Fruit fly (Drosophila melanogaster): ENCODE measurements around the gene CG7326.

Gene CG7326

DNA sequence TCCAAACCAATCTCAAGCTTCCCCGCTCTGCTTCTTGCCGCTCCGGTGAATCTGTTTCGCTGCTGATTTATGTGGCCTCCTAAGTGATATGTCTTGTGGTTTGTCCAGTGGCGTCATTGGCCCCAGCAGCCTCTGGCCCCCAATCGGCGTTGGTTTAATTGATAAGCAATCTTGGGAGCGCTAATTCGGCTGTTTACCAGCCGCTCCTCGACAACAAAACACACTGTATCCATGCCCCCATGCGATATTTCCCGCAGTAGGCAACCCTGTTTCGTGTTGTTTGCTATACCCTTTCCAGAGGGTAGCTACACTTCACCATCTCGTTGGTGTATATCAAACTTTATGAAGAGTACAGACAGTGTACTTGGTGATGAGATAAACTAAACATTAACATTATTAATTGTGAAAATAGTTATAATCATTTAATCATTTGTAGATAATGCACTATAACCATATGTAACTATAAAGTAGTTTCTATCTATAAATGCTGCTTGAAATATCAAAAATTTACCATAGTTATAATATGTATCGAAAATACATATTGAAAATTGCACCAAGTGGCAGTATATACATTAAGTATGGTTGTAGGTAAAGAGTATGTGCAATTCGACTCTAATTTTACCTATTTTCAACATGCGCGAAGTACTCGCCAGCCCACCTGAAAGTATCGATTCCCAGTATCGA, 15.1 kb downstream of the CG7326 start, which contains the start of gene shop (continued):
- TF ChIP-seq lmd (GFP tag; IDR thresholded peaks at IDR 0.05) (peak; percentile 84), CG32532 (GFP tag; IDR thresholded peaks at IDR 0.05) (peak; percentile 63; the same call in 1 of the 2 replicates), nerfin-2 (GFP tag; IDR thresholded peaks at IDR 0.05; ENCODE audit: partially characterized antibody) (no peak), ci (GFP tag; IDR thresholded peaks at IDR 0.05) (peak; percentile 74), CG30403 (GFP tag; optimal IDR thresholded peaks at IDR 0.05) (peak; percentile 95), eve (GFP tag; optimal IDR thresholded peaks at IDR 0.05) (no peak), Asciz (GFP tag; optimal IDR thresholded peaks at IDR 0.05) (peak; percentile 81), gsb (GFP tag; IDR thresholded peaks at IDR 0.05) (peak; percentile 59; the same call in 1 of the 2 replicates), Xbp1 (GFP tag; optimal IDR thresholded peaks at IDR 0.05) (peak; percentile 92), lilli (GFP tag; optimal IDR thresholded peaks at IDR 0.05) (peak; percentile 84), psq (GFP tag; optimal IDR thresholded peaks at IDR 0.05) (peak; percentile 31), CG10209 (GFP tag; optimal IDR thresholded peaks at IDR 0.05) (peak; percentile 83), CG2129 (GFP tag; IDR thresholded peaks at IDR 0.05; ENCODE audit: partially characterized antibody) (no peak), CG7357 (GFP tag; IDR thresholded peaks at IDR 0.05) (peak; percentile 68; the same call in 2 of the 3 replicates), CG10543 (GFP tag; optimal IDR thresholded peaks at IDR 0.05) (peak; percentile 89), CG1647 (GFP tag; optimal IDR thresholded peaks at IDR 0.05) (peak; percentile 64), Aef1 (GFP tag; IDR thresholded peaks at IDR 0.05) (peak; percentile 71), CG8089 (GFP tag; optimal IDR thresholded peaks at IDR 0.05) (peak; percentile 46)

- TF ChIP-seq CG1647 (GFP tag; optimal IDR thresholded peaks at IDR 0.05) (peak; percentile 2), maf-S (GFP tag; optimal IDR thresholded peaks at IDR 0.05) (peak; percentile 62), CG8388 (GFP tag; optimal IDR thresholded peaks at IDR 0.05) (no peak), Ets65A (GFP tag) (peak; percentile 93), btn (GFP tag; optimal IDR thresholded peaks at IDR 0.05) (peak; percentile 23), jing (GFP tag; optimal IDR thresholded peaks at IDR 0.05) (no peak), CG9609 (GFP tag; optimal IDR thresholded peaks at IDR 0.05) (peak; percentile 67), so (GFP tag; IDR thresholded peaks at IDR 0.05) (no peak), Ets97D (GFP tag; optimal IDR thresholded peaks at IDR 0.05) (peak; percentile 81), sim (GFP tag; IDR thresholded peaks at IDR 0.05) (no peak), ara (GFP tag; IDR thresholded peaks at IDR 0.05) (0 out of 2 replicates have a peak, but pooled peaks have one; percentile 31), Bdp1 (GFP tag; optimal IDR thresholded peaks at IDR 0.05) (peak; percentile 39), br (optimal IDR thresholded peaks at IDR 0.05) (no peak), CG13424 (tag; optimal IDR thresholded peaks at IDR 0.05) (peak; percentile 46), gsb-n (tag; optimal IDR thresholded peaks at IDR 0.05) (peak; percentile 33), sug (tag; optimal IDR thresholded peaks at IDR 0.05) (peak; percentile 71), Rx (GFP tag; IDR thresholded peaks at IDR 0.05) (peak; percentile 52; the same call in 1 of the 2 replicates), CG1792 (GFP tag; optimal IDR thresholded peaks at IDR 0.05) (peak; percentile 63), CG6791 (GFP tag; IDR thresholded peaks at IDR 0.05; ENCODE audit: partially characterized antibody) (peak; percentile 94), nom (GFP tag; optimal IDR thresholded peaks at IDR 0.05) (no peak), tx (GFP tag; optimal IDR thresholded peaks at IDR 0.05) (peak; percentile 27), disco-r (GFP tag; optimal IDR thresholded peaks at IDR 0.05) (peak; percentile 18), Oaz (GFP tag; IDR thresholded peaks at IDR 0.05) (peak; percentile 46), CG11398 (GFP tag; optimal IDR thresholded peaks at IDR 0.05) (peak; percentile 31), CG9932 (GFP tag; IDR thresholded peaks at IDR 0.05) (peak; percentile 86), dimm (GFP tag; IDR thresholded peaks at IDR 0.05) (0 out of 2 replicates have a peak, but pooled peaks have one; percentile 15), Doc2 (GFP tag; IDR thresholded peaks at IDR 0.05) (no peak), Hr3 (GFP tag; optimal IDR thresholded peaks at IDR 0.05) (peak; percentile 55), CG17612 (GFP tag; IDR thresholded peaks at IDR 0.05) (peak; percentile 41; the same call in 1 of the 2 replicates), mld (GFP tag; IDR thresholded peaks at IDR 0.05; ENCODE audit: partially characterized antibody) (peak; percentile 76; the same call in 2 of the 3 replicates), Doc3 (GFP tag; IDR thresholded peaks at IDR 0.05; ENCODE audit: partially characterized antibody) (peak; percentile 70; the same call in 2 of the 3 replicates)
Observed at dm6 chrX:18843229-18844033, 20.1 kb downstream of the CG7326 start, which contains the start of gene htk. htk (plus strand) TSS chrX:18843663.
